Fruit fly (Drosophila melanogaster) whole organism, pupa: Measurements from ENCODE around the gene prage.

Experiments used
- CG10348 ChIP-seq: fragments of 200-800 bp; sonication (Bioruptor generic); IDR thresholded peaks from 2 replicates; pipeline ENCODE4 v1.3.6; 2022; ENCODE audit warnings: missing biosample characterization, missing genetic modification characterization
- CG12605 ChIP-seq: fragments of 200-800 bp; sonication (Bioruptor generic); IDR thresholded peaks from 2 replicates; pipeline ENCODE4 v1.3.6; 2022; ENCODE audit warnings: missing biosample characterization, missing genetic modification characterization
- CG13204 ChIP-seq: fragments of 200-800 bp; sonication (Bioruptor generic); optimal IDR thresholded peaks from 2 replicates; lab custom pipeline; 2018; ENCODE audit warnings: missing biosample characterization, mild to moderate bottlenecking, missing genetic modification characterization, moderate library complexity
- CG14655 ChIP-seq: fragments of 200-800 bp; sonication (Bioruptor generic); optimal IDR thresholded peaks from 3 replicates; lab custom pipeline; 2017; ENCODE audit warnings: mild to moderate bottlenecking, missing biosample characterization, missing genetic modification reagents, missing genetic modification characterization
- CG15710 ChIP-seq: fragments of 200-800 bp; sonication (Bioruptor generic); optimal IDR thresholded peaks from 2 replicates; lab custom pipeline; 2018; ENCODE audit warnings: missing biosample characterization, mild to moderate bottlenecking, missing genetic modification characterization, moderate library complexity
- CG17806 ChIP-seq: fragments of 200-800 bp; sonication (Bioruptor generic); optimal IDR thresholded peaks from 2 replicates; lab custom pipeline; 2018; ENCODE audit warnings: missing biosample characterization, mild to moderate bottlenecking, missing genetic modification characterization, moderate library complexity
- CG32121 ChIP-seq: fragments of 200-800 bp; sonication (Bioruptor generic); IDR thresholded peaks from 2 replicates; pipeline ENCODE4 v1.3.6; 2022; ENCODE audit warnings: missing biosample characterization, missing genetic modification characterization
- CG34367 ChIP-seq: fragments of 200-800 bp; sonication (Bioruptor generic); optimal IDR thresholded peaks from 2 replicates; lab custom pipeline; 2018; ENCODE audit warnings: missing biosample characterization, mild to moderate bottlenecking, missing genetic modification characterization
- CG4496 ChIP-seq: fragments of 200-800 bp; sonication (Bioruptor generic); IDR thresholded peaks from 3 replicates; pipeline ENCODE4 v1.3.6; 2022; ENCODE audit warnings: missing biosample characterization, missing genetic modification characterization
- CG8159 ChIP-seq: fragments of 200-800 bp; sonication (Bioruptor generic); optimal IDR thresholded peaks from 3 replicates; lab custom pipeline; 2018; ENCODE audit warnings: missing biosample characterization, mild to moderate bottlenecking, missing genetic modification characterization, moderate library complexity
- CG8301 ChIP-seq: fragments of 200-800 bp; sonication (Bioruptor generic); optimal IDR thresholded peaks from 2 replicates; lab custom pipeline; 2018; ENCODE audit warnings: missing biosample characterization, mild to moderate bottlenecking, missing genetic modification characterization
- CG9948 ChIP-seq: fragments of 200-800 bp; sonication (Bioruptor generic); optimal IDR thresholded peaks from 2 replicates; lab custom pipeline; 2018; ENCODE audit warnings: missing biosample characterization, mild to moderate bottlenecking, missing genetic modification characterization, moderate library complexity
- D1 ChIP-seq: fragments of 200-800 bp; sonication (Bioruptor generic); optimal IDR thresholded peaks from 2 replicates; lab custom pipeline; 2018; ENCODE audit warnings: missing biosample characterization, mild to moderate bottlenecking, missing genetic modification characterization, moderate library complexity
- EcR ChIP-seq: fragments of 200-800 bp; sonication (Bioruptor generic); optimal IDR thresholded peaks from 3 replicates; lab custom pipeline; 2019; ENCODE audit warnings: missing biosample characterization, missing genetic modification characterization, mild to moderate bottlenecking, moderate library complexity, missing genetic modification reagents
- Ets98B ChIP-seq: fragments of 200-800 bp; sonication (Bioruptor generic); IDR thresholded peaks from 2 replicates; pipeline ENCODE4 v1.3.6; 2022; ENCODE audit warnings: missing biosample characterization, missing genetic modification characterization
- Pif1A ChIP-seq: fragments of 200-800 bp; sonication (Bioruptor generic); optimal IDR thresholded peaks from 3 replicates; lab custom pipeline; 2016; ENCODE audit warnings: missing biosample characterization, missing genetic modification characterization
- Pif1B ChIP-seq: fragments of 200-800 bp; sonication (Bioruptor generic); optimal IDR thresholded peaks from 3 replicates; lab custom pipeline; 2016; ENCODE audit warnings: missing biosample characterization, missing genetic modification characterization
- Snoo ChIP-seq: fragments of 200-800 bp; sonication (Bioruptor generic); optimal IDR thresholded peaks from 3 replicates; lab custom pipeline; 2017; ENCODE audit warnings: missing biosample characterization, mild to moderate bottlenecking, missing genetic modification characterization, inconsistent platforms
- fd96Ca ChIP-seq: fragments of 200-800 bp; sonication (Bioruptor generic); IDR thresholded peaks from 3 replicates; pipeline ENCODE4 v1.3.6; 2022; ENCODE audit warnings: missing biosample characterization, missing genetic modification characterization
- gl ChIP-seq: fragments of 200-800 bp; sonication (Bioruptor generic); optimal IDR thresholded peaks from 2 replicates; lab custom pipeline; 2018; ENCODE audit warnings: missing biosample characterization, mild to moderate bottlenecking, missing genetic modification characterization
- rn ChIP-seq: fragments of 200-800 bp; sonication (Bioruptor generic); IDR thresholded peaks from 2 replicates; pipeline ENCODE4 v1.3.6; 2022; ENCODE audit warnings: missing biosample characterization, missing genetic modification characterization

prage gene

DNA sequence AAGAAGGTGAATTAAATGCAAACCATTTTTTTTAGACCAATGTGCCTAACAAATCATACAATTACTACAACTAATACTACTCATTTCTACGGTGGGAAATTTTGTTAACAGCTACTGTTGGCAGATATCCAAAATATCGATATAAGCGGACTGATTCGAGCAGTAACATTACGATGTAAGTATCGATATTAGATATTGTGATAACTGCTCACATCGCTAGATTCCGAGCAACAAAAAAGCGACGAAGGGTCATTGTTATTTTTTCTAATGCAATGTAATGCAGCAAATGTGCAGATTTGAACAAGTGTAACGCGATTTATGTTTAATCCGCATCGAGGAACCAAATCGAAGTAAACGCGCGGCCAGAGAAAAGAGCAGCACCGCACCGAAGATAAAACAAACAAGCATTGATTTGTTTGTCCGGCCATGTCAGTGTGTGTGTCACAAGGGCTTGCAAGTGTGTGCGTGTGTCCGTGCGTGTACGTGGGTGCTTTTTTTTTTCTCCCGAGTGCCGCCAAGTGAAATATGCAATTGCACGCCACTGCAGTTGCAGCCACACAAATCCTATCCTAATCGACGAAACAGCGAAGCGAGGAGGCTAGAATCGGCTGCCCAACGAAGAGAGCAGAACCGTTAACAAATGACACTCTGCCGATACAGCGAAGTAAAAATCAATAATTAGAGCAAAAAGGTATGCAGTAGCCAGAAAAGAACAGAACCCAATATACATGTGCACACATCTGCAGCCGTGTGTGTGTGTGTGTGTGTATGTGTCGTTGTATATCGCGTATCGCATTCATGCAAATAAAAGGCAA is at the start of gene prage, which contains the start of gene Adar:
Gene prage (plus strand): TSS at position 188 of the 815 bp plus-strand sequence.
Gene Adar (plus strand): TSS at position 194 of the 815 bp plus-strand sequence.
- peak; percentile 34 for TF ChIP-seq EcR (GFP tag; lab: Kevin White, UChicago)
- no peak for TF ChIP-seq Pif1A
- TF ChIP-seq D1 (tag; lab: Kevin White, UChicago), result no peak
- TF ChIP-seq Snoo (tag; lab: Kevin White, UChicago), result no peak
- TF ChIP-seq CG12605 (GFP tag; lab: Robert Waterston, UW), result no peak
- TF ChIP-seq Ets98B (GFP tag; lab: Robert Waterston, UW), result peak; percentile 6; the same call in 1 of the 2 replicates
- TF ChIP-seq rn (GFP tag; lab: Robert Waterston, UW), result no peak
- no peak for TF ChIP-seq gl (tag; lab: Kevin White, UChicago)

DNA sequence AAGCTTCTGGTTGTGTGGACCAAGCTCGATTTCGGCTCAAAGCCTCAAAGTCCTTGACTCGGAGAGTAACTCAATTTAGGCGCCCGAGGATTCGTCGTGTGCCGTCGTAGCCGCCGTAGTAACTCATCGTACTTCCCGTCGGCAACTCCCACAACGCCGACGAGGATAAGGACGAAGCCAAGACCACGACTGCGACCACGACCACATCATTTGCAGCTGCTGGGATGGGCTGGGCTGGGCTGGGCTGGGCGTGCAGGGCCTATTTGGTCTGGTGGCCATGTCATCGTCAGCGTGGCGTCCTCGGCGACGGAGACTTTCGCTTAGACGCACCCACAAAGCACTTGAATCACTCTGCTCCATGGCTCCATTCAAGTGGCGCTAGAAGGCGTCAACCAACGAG is 38.4 kb upstream of the prage start:
- TF ChIP-seq CG15710, result no peak

DNA sequence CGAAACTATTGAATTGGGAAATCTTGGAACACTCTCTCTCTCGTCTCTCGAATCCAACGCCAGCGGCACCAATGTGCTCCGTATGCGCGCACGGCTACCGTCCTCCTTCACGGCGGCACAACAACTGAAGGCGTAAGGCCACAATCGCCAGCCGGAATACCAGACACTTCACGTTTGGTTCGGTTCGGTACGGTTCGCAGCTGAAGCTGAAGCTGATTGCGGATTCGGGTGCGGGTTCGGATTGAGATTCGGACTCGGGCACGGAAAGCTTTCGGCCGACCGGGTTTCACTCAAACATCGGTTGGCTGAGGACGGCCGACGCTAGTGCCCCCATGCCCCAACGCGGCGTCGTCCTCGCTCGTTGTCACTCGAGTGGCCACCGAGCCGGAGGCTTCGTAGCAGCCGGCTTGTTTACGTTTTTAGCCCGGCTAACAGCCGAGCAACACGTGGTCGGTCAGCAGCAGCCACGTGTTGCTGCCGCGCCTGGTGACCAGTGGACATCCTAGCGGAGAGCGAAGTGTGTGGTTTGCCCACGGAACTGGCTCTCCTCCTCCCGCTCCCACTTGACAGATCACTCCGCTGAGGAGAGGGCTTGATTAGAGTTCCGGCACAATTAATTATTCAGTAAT is 19.5 kb upstream of the prage start, which contains the start of gene Scgdelta:
Gene Scgdelta (minus strand): TSS at position 128 of the 629 bp plus-strand sequence.
- TF ChIP-seq CG12605 (GFP tag; lab: Robert Waterston, UW), result peak; percentile 80
- TF ChIP-seq CG8159 (tag; lab: Kevin White, UChicago), result no peak
- no peak for TF ChIP-seq CG9948 (tag; lab: Kevin White, UChicago)
- no peak for TF ChIP-seq gl (tag; lab: Kevin White, UChicago)
- no peak for TF ChIP-seq EcR (GFP tag; lab: Kevin White, UChicago)
- no peak for TF ChIP-seq rn (GFP tag; lab: Robert Waterston, UW)
- no peak for TF ChIP-seq Pif1A
- TF ChIP-seq CG8301 (tag; lab: Kevin White, UChicago), result no peak

DNA sequence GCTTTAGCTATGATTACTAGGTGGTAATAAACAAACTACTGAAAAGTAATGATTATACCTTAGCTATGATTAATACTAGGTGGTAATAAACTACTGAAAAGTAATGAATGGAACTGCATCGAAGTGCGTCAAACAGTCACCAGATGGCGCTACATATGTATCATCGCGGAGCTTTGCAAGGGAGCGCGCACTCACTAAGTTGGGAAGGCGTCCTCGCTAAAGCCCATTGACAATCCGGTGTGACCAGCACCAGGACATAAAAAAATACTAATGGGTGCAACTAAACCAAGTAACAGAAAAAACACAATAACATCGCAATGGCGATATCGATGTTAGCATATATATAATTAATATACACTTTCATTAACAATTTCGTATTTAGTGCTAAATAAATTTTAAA is 893 bp upstream of the prage start:
- TF ChIP-seq EcR (GFP tag; lab: Kevin White, UChicago), result peak; percentile 45
- no peak for TF ChIP-seq rn (GFP tag; lab: Robert Waterston, UW)
- TF ChIP-seq Pif1A, result no peak
- TF ChIP-seq CG4496 (GFP tag; lab: Robert Waterston, UW), result peak; percentile 46; the same call in 1 of the 3 replicates
- TF ChIP-seq, all 21 proteins: peak for 2

DNA sequence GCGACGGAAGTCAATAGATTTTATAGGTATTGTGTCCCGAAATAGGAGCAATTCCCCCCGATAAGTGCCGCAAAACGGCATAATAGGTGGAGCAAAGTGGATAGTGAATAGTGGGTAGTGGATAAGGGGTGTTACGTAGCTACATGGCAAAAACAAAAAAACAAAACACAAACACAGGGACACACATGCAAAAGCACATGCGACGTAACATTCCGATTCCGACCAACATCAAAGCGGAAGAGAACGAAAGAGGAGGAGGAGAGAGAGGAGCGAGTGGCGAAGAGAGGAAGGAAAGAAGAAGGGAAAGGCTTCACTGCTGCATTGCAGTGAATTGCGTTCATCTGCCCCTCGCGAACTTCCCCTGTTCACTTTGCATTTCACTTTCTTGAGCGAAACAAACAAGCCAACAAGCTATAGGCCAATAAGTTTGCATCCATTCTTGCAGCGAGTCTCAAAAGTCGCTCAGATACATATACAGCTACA is 869 bp downstream of the prage start:
- TF ChIP-seq Ets98B (GFP tag; lab: Robert Waterston, UW), result no peak
- TF ChIP-seq CG8301 (tag; lab: Kevin White, UChicago), result no peak
- TF ChIP-seq CG32121 (GFP tag; lab: Robert Waterston, UW), result no peak
- TF ChIP-seq CG17806 (tag; lab: Kevin White, UChicago), result no peak
- no peak for TF ChIP-seq Pif1B (GFP tag; lab: Kevin White, UChicago)
- no peak for TF ChIP-seq gl (tag; lab: Kevin White, UChicago)
- TF ChIP-seq CG13204 (GFP tag; lab: Kevin White, UChicago), result no peak
- TF ChIP-seq CG8159 (tag; lab: Kevin White, UChicago), result no peak
- no peak for TF ChIP-seq Pif1A
- no peak for TF ChIP-seq fd96Ca (GFP tag; lab: Robert Waterston, UW)
- TF ChIP-seq CG4496 (GFP tag; lab: Robert Waterston, UW), result no peak
- no peak for TF ChIP-seq CG12605 (GFP tag; lab: Robert Waterston, UW)
- no peak for TF ChIP-seq rn (GFP tag; lab: Robert Waterston, UW)
- TF ChIP-seq EcR (GFP tag; lab: Kevin White, UChicago), result no peak
- TF ChIP-seq CG34367 (tag; lab: Kevin White, UChicago), result no peak
- TF ChIP-seq CG15710, result no peak
- TF ChIP-seq CG10348 (GFP tag; lab: Robert Waterston, UW), result no peak
- no peak for TF ChIP-seq Snoo (tag; lab: Kevin White, UChicago)
- no peak for TF ChIP-seq CG14655 (GFP tag; lab: Kevin White, UChicago)
- TF ChIP-seq, all 21 proteins: peak for 0

DNA sequence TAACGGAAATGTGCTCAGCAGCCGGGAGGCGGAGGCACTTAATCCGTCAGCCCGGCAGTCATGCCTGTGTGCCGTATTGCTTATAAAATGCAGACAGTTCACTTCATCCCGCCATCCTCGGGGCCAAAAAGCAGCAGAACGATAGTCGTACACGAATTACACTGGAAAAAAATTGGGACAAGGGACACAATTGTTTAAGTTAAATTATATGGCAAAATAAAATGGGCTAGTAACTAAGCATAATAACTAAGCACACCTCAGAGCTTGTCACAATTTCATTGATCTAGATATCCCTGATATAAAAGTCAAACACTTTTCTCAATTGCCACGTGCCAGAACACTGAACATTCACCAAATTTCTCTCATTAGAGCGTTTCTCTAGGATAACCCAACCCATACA is 15.7 kb downstream of the prage start, which contains the start of gene CG32806:
Gene CG32806 (plus strand): TSS at position 301 of the 400 bp plus-strand sequence.
- TF ChIP-seq CG8159 (tag; lab: Kevin White, UChicago), result no peak
- TF ChIP-seq CG13204 (GFP tag; lab: Kevin White, UChicago), result no peak
- TF ChIP-seq CG4496 (GFP tag; lab: Robert Waterston, UW), result no peak
- TF ChIP-seq CG12605 (GFP tag; lab: Robert Waterston, UW), result no peak
- no peak for TF ChIP-seq CG8301 (tag; lab: Kevin White, UChicago)
- no peak for TF ChIP-seq CG15710
- TF ChIP-seq CG34367 (tag; lab: Kevin White, UChicago), result no peak
- TF ChIP-seq CG14655 (GFP tag; lab: Kevin White, UChicago), result no peak
- no peak for TF ChIP-seq gl (tag; lab: Kevin White, UChicago)
- no peak for TF ChIP-seq rn (GFP tag; lab: Robert Waterston, UW)
- TF ChIP-seq Pif1B (GFP tag; lab: Kevin White, UChicago), result no peak
- no peak for TF ChIP-seq CG9948 (tag; lab: Kevin White, UChicago)
- no peak for TF ChIP-seq Pif1A
- TF ChIP-seq Ets98B (GFP tag; lab: Robert Waterston, UW), result no peak
- no peak for TF ChIP-seq fd96Ca (GFP tag; lab: Robert Waterston, UW)
- no peak for TF ChIP-seq CG32121 (GFP tag; lab: Robert Waterston, UW)
- TF ChIP-seq Snoo (tag; lab: Kevin White, UChicago), result no peak
- no peak for TF ChIP-seq EcR (GFP tag; lab: Kevin White, UChicago)
- no peak for TF ChIP-seq CG17806 (tag; lab: Kevin White, UChicago)
